Fruit fly (Drosophila melanogaster): ENCODE results near the gene wntD.

The wntD gene

DNA sequence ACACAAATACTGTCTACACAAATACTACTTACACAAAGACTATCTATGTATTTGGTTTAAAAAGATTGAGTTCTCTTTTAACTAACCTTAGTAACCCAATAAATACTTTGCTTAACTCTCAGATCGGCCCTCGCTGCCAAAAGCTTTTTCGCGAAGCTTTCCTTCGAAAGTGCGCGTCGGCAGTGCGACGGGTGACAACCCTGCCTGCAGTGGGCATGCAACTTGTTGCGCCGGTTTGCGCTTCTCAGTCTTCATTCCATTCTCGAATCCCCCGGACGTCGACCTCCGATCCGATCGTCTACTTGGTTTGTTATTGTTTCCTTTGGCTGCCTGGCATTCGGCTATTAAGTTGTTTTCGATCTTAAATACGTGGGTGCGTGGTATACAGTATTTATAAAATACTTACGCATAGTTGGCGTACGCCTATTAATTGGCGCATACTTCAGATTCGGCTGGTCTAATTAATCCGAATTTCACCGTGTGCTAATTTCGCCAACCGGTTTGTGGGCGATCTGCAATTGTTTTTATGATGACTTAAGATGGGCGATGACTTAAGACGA is 32.8 kb downstream of the wntD start, which contains the start of gene CG11686 (continued):
- TF ChIP-seq bsh (GFP tag; optimal IDR thresholded peaks at IDR 0.05) (peak in 1 of 2 experiments; percentile 45), E2f1 (GFP tag; IDR thresholded peaks at IDR 0.05) (peak; percentile 29; the same call in 1 of the 2 replicates), GATAe (GFP tag; conservative IDR thresholded peaks at IDR 0.05) (no peak), slp2 (GFP tag; optimal IDR thresholded peaks at IDR 0.05) (peak; percentile 15), CG2120 (GFP tag; optimal IDR thresholded peaks at IDR 0.05) (peak; percentile 48), nmo (GFP tag; optimal IDR thresholded peaks at IDR 0.05) (no peak), z (GFP tag; IDR thresholded peaks at IDR 0.05) (no peak), slbo (GFP tag; IDR thresholded peaks at IDR 0.05) (peak; percentile 35; the same call in 1 of the 2 replicates), CG8290 (GFP tag; optimal IDR thresholded peaks at IDR 0.05) (no peak), CG8290 (tag; optimal IDR thresholded peaks at IDR 0.05) (peak in 1 of 2 experiments; percentile 66), shn (GFP tag; optimal IDR thresholded peaks at IDR 0.05) (no peak), ato (GFP tag; IDR thresholded peaks at IDR 0.05; ENCODE audit: partially characterized antibody) (peak; percentile 24; the same call in 1 of the 2 replicates), CG13775 (GFP tag; optimal IDR thresholded peaks at IDR 0.05) (no peak), dmrt11E (tag; optimal IDR thresholded peaks at IDR 0.05) (no peak), CG7839 (tag; optimal IDR thresholded peaks at IDR 0.05) (peak; percentile 24), lilli (GFP tag; optimal IDR thresholded peaks at IDR 0.05) (peak; percentile 6), CG8478 (optimal IDR thresholded peaks at IDR 0.05) (no peak), tup (GFP tag; optimal IDR thresholded peaks at IDR 0.05) (no peak), Blimp-1 (GFP tag; optimal IDR thresholded peaks at IDR 0.05) (no peak), maf-S (GFP tag; optimal IDR thresholded peaks at IDR 0.05) (no peak), salm (tag; optimal IDR thresholded peaks at IDR 0.05) (no peak), Spps (tag; optimal IDR thresholded peaks at IDR 0.05) (no peak), ERR (GFP tag; optimal IDR thresholded peaks at IDR 0.05) (no peak), CG12659 (GFP tag; optimal IDR thresholded peaks at IDR 0.05) (peak; percentile 13), CG11085 (GFP tag; IDR thresholded peaks at IDR 0.05) (no peak), pan (optimal IDR thresholded peaks at IDR 0.05) (no peak), pan (GFP tag; optimal IDR thresholded peaks at IDR 0.05 in 1 of 2, IDR thresholded peaks at IDR 0.05 in 1 of 2) (no peak), sima (GFP tag; optimal IDR thresholded peaks at IDR 0.05) (no peak), psq (GFP tag; optimal IDR thresholded peaks at IDR 0.05) (no peak), Antp (GFP tag; optimal IDR thresholded peaks at IDR 0.05) (no peak), CG8765 (GFP tag; IDR thresholded peaks at IDR 0.05) (no peak), tin (GFP tag; optimal IDR thresholded peaks at IDR 0.05) (no peak), CG16779 (GFP tag; IDR thresholded peaks at IDR 0.05) (no peak), CG4707 (GFP tag; optimal IDR thresholded peaks at IDR 0.05) (peak; percentile 2), CG2678 (tag; optimal IDR thresholded peaks at IDR 0.05) (no peak), CG11696 (GFP tag; IDR thresholded peaks at IDR 0.05) (no peak), CG13123 (GFP tag; optimal IDR thresholded peaks at IDR 0.05) (no peak), CG32532 (GFP tag; IDR thresholded peaks at IDR 0.05) (0 out of 2 replicates have a peak, but pooled peaks have one; percentile 5), HLHmδ (GFP tag; optimal IDR thresholded peaks at IDR 0.05) (peak; percentile 33), CG2129 (GFP tag; IDR thresholded peaks at IDR 0.05; ENCODE audit: partially characterized antibody) (no peak), H15 (GFP tag; IDR thresholded peaks at IDR 0.05) (no peak), CG31224 (GFP tag; IDR thresholded peaks at IDR 0.05) (no peak), zfh2 (GFP tag; optimal IDR thresholded peaks at IDR 0.05) (no peak), sc (optimal IDR thresholded peaks at IDR 0.05) (no peak), sc (GFP tag; optimal IDR thresholded peaks at IDR 0.05) (no peak), Elba2 (GFP tag; optimal IDR thresholded peaks at IDR 0.05) (no peak), gcm (GFP tag; optimal IDR thresholded peaks at IDR 0.05) (no peak), CG14965 (GFP tag; optimal IDR thresholded peaks at IDR 0.05; ENCODE audit: borderline replicate concordance) (no peak), az2 (GFP tag; optimal IDR thresholded peaks at IDR 0.05) (no peak), Eip74EF (GFP tag; optimal IDR thresholded peaks at IDR 0.05) (no peak), run (tag; optimal IDR thresholded peaks at IDR 0.05) (no peak), h (optimal IDR thresholded peaks at IDR 0.05) (no peak)
